Worm (Caenorhabditis elegans) whole organism, late embryonic: ENCODE data around the gene prp-3.

Experiments used
- C08G9.2 ChIP-seq: sonication (generic microtip); optimal IDR thresholded peaks from 2 replicates; lab custom pipeline; 2016; ENCODE audit warnings: mild to moderate bottlenecking, missing genetic modification characterization, moderate library complexity, missing compliant biosample characterization
- K02D7.2 ChIP-seq: sonication (generic microtip); optimal IDR thresholded peaks from 2 replicates; lab custom pipeline; 2017; ENCODE audit warnings: mild to moderate bottlenecking, missing genetic modification characterization, missing compliant biosample characterization
- K09A11.1 ChIP-seq: sonication (generic microtip); optimal IDR thresholded peaks from 2 replicates; lab custom pipeline; 2017; ENCODE audit warnings: antibody characterized with exemption, mild to moderate bottlenecking, missing genetic modification characterization, missing compliant biosample characterization; ENCODE audit not compliant: insufficient read depth
- T23F11.4 ChIP-seq: fragments of 200-800 bp; sonication (Bioruptor generic); optimal IDR thresholded peaks from 2 replicates; lab custom pipeline; 2018; ENCODE audit warnings: mild to moderate bottlenecking, missing genetic modification characterization, missing compliant biosample characterization
- Y22D7AL.16 ChIP-seq: sonication (generic microtip); optimal IDR thresholded peaks from 2 replicates; lab custom pipeline; 2016; ENCODE audit warnings: missing genetic modification characterization, missing compliant biosample characterization
- ama-1 ChIP-seq: fragments of 150-350 bp; optimal IDR thresholded peaks from 2 replicates; lab custom pipeline; 2014
- ceh-19 ChIP-seq: fragments of 200-800 bp; sonication (Bioruptor generic); optimal IDR thresholded peaks from 2 replicates; lab custom pipeline; 2018; ENCODE audit warnings: mild to moderate bottlenecking, missing genetic modification characterization, missing compliant biosample characterization
- ceh-2 ChIP-seq: sonication (generic microtip); optimal IDR thresholded peaks from 2 replicates; lab custom pipeline; 2016; ENCODE audit warnings: missing genotype, missing genetic modification characterization, missing compliant biosample characterization
- ceh-30 ChIP-seq: fragments of 150-350 bp; optimal IDR thresholded peaks from 2 replicates; lab custom pipeline; 2014; ENCODE audit warnings: missing biosample characterization, missing genetic modification characterization
- ceh-45 ChIP-seq: fragments of 200-800 bp; sonication (Bioruptor generic); IDR thresholded peaks from 2 replicates; pipeline ENCODE4 v1.3.6; 2022; ENCODE audit warnings: missing genetic modification reagents, missing genetic modification characterization, missing compliant biosample characterization
- ceh-48 ChIP-seq: sonication (generic microtip); optimal IDR thresholded peaks from 2 replicates; lab custom pipeline; 2016; ENCODE audit warnings: missing genetic modification characterization, inconsistent platforms, missing compliant biosample characterization
- ceh-6 ChIP-seq: fragments of 200-800 bp; sonication (Bioruptor generic); optimal IDR thresholded peaks from 2 replicates; lab custom pipeline; 2018; ENCODE audit warnings: mild to moderate bottlenecking, missing genetic modification characterization, missing compliant biosample characterization
- dve-1 ChIP-seq: sonication (generic microtip); optimal IDR thresholded peaks from 2 replicates; lab custom pipeline; 2017; ENCODE audit warnings: antibody characterized with exemption, mild to moderate bottlenecking, missing genetic modification characterization, missing compliant biosample characterization
- elt-2 ChIP-seq: sonication (generic microtip); optimal IDR thresholded peaks from 2 replicates; lab custom pipeline; 2016; ENCODE audit warnings: missing genetic modification reagents, missing genetic modification characterization, missing compliant biosample characterization
- elt-4 ChIP-seq: sonication (generic microtip); optimal IDR thresholded peaks from 2 replicates; lab custom pipeline; 2016; ENCODE audit warnings: missing genetic modification characterization, missing compliant biosample characterization
- ets-4 ChIP-seq: sonication (generic microtip); optimal IDR thresholded peaks from 2 replicates; lab custom pipeline; 2016; ENCODE audit warnings: missing genetic modification characterization, missing compliant biosample characterization
- fkh-10 ChIP-seq: fragments of 150-350 bp; optimal IDR thresholded peaks from 2 replicates; lab custom pipeline; 2014; ENCODE audit warnings: missing biosample characterization, missing genetic modification reagents, missing genetic modification characterization
- hlh-13 ChIP-seq: fragments of 200-800 bp; sonication (Bioruptor generic); optimal IDR thresholded peaks from 2 replicates; lab custom pipeline; 2018; ENCODE audit warnings: mild to moderate bottlenecking, missing genetic modification characterization, missing compliant biosample characterization
- hlh-8 ChIP-seq: sonication (generic microtip); optimal IDR thresholded peaks from 2 replicates; lab custom pipeline; 2016; ENCODE audit warnings: missing genotype, missing genetic modification characterization, missing compliant biosample characterization
- lim-6 ChIP-seq: sonication (generic microtip); optimal IDR thresholded peaks from 2 replicates; lab custom pipeline; 2016; ENCODE audit warnings: missing genetic modification characterization, missing compliant biosample characterization
- lin-11 ChIP-seq: fragments of 200-800 bp; sonication (Bioruptor generic); optimal IDR thresholded peaks from 2 replicates; lab custom pipeline; 2018; ENCODE audit warnings: mild to moderate bottlenecking, missing genetic modification characterization, missing compliant biosample characterization
- madf-2 ChIP-seq: sonication (generic microtip); optimal IDR thresholded peaks from 2 replicates; lab custom pipeline; 2017; ENCODE audit warnings: missing genetic modification characterization, missing compliant biosample characterization
- nfya-1 ChIP-seq: sonication (generic microtip); optimal IDR thresholded peaks from 2 replicates; lab custom pipeline; 2017; ENCODE audit warnings: missing genetic modification characterization, mild to moderate bottlenecking, missing compliant biosample characterization, antibody characterized with exemption, moderate library complexity
- nhr-232 ChIP-seq: sonication (generic microtip); optimal IDR thresholded peaks from 2 replicates; lab custom pipeline; 2016; ENCODE audit warnings: missing genetic modification characterization, missing compliant biosample characterization
- npax-4 ChIP-seq: sonication (generic microtip); optimal IDR thresholded peaks from 2 replicates; lab custom pipeline; 2016; ENCODE audit warnings: missing genetic modification characterization, missing compliant biosample characterization
- pag-3 ChIP-seq: sonication (generic microtip); optimal IDR thresholded peaks from 2 replicates; lab custom pipeline; 2016; ENCODE audit warnings: missing compliant biosample characterization, missing genetic modification characterization, borderline replicate concordance
- pat-9 ChIP-seq: fragments of 200-800 bp; sonication (Bioruptor generic); optimal IDR thresholded peaks from 2 replicates; lab custom pipeline; 2018; ENCODE audit warnings: mild to moderate bottlenecking, missing genetic modification characterization, moderate library complexity, missing compliant biosample characterization
- pax-1 ChIP-seq: fragments of 150-350 bp; optimal IDR thresholded peaks from 2 replicates; lab custom pipeline; 2014; ENCODE audit warnings: missing biosample characterization, missing genetic modification characterization
- pha-2 ChIP-seq: sonication (generic microtip); optimal IDR thresholded peaks from 2 replicates; lab custom pipeline; 2017; ENCODE audit warnings: mild to moderate bottlenecking, missing genetic modification characterization, missing compliant biosample characterization
- pha-4 ChIP-seq: fragments of 150-350 bp; optimal IDR thresholded peaks from 2 replicates; lab custom pipeline; 2018; ENCODE audit warnings: missing biosample characterization, missing genetic modification reagents, missing genetic modification characterization
- pqm-1 ChIP-seq: sonication (generic microtip); optimal IDR thresholded peaks from 2 replicates; lab custom pipeline; 2016; ENCODE audit warnings: missing genetic modification characterization, missing compliant biosample characterization
- sdc-2 ChIP-seq: sonication (generic microtip); optimal IDR thresholded peaks from 2 replicates; lab custom pipeline; 2016; ENCODE audit warnings: missing genotype, missing genetic modification characterization, missing compliant biosample characterization
- syd-9 ChIP-seq: sonication (generic microtip); optimal IDR thresholded peaks from 2 replicates; lab custom pipeline; 2016; ENCODE audit warnings: mild to moderate bottlenecking, missing genetic modification characterization, moderate library complexity, missing compliant biosample characterization
- unc-42 ChIP-seq: sonication (generic microtip); optimal IDR thresholded peaks from 2 replicates; lab custom pipeline; 2016; ENCODE audit warnings: missing genotype, missing genetic modification characterization, missing compliant biosample characterization
- unc-86 ChIP-seq: sonication (generic microtip); optimal IDR thresholded peaks from 2 replicates; lab custom pipeline; 2016; ENCODE audit warnings: missing genetic modification characterization, missing compliant biosample characterization
- zip-5 ChIP-seq: sonication (generic microtip); optimal IDR thresholded peaks from 2 replicates; lab custom pipeline; 2016; ENCODE audit warnings: missing genetic modification characterization, missing compliant biosample characterization
- ztf-16 ChIP-seq: sonication (generic microtip); optimal IDR thresholded peaks from 2 replicates; lab custom pipeline; 2017; ENCODE audit warnings: missing genetic modification characterization, missing compliant biosample characterization

prp-3 gene

DNA sequence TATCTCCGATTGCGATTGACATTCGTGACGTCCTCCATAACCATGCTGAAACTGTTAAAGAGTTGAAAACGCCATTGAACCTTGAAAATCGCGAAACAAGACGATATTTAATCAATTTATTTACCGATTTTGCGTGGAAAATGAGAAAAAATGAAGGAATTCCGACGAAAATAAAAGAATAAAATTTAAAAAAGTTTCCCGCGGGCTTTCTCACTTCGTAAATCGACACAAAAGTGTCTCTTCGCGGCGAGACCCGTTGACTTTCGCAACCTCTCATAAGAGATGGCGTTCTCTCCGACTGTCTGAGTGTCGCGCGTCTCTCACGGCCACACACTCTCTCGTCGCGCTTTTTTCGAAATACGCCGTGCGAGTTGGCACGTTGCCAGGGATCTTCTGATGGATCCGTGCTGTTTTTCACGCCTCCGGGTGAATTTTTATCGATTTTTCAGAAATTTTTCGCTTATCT, 20.6 kb downstream of the prp-3 start, which contains the start of gene hat-1 (continued):
- TF ChIP-seq pqm-1 (tag; lab: Kevin White, UChicago) (no peak), nfya-1 (peak; percentile 80), lin-11 (no peak), K09A11.1 (tag; lab: Kevin White, UChicago) (no peak), unc-86 (tag; lab: Kevin White, UChicago) (no peak), nhr-232 (no peak), pax-1 (tag; lab: Kevin White, UChicago) (peak; percentile 75), T23F11.4 (no peak), ceh-48 (tag; lab: Kevin White, UChicago) (no peak), ets-4 (tag; lab: Kevin White, UChicago) (peak; percentile 8), K02D7.2 (no peak), ama-1 (no peak), Y22D7AL.16 (tag; lab: Kevin White, UChicago) (peak; percentile 36), npax-4 (tag; lab: Kevin White, UChicago) (no peak), syd-9 (no peak), madf-2 (tag; lab: Kevin White, UChicago) (no peak), hlh-8 (tag; lab: Kevin White, UChicago) (no peak), ztf-16 (tag; lab: Kevin White, UChicago) (no peak), pha-2 (tag; lab: Kevin White, UChicago) (no peak), ceh-45 (GFP tag; lab: Robert Waterston, UW) (no peak), pha-4 (no peak), hlh-13 (GFP tag; lab: Kevin White, UChicago) (no peak), sdc-2 (tag; lab: Kevin White, UChicago) (no peak), elt-4 (no peak), ceh-19 (GFP tag; lab: Kevin White, UChicago) (no peak), pat-9 (tag; lab: Kevin White, UChicago) (no peak), elt-2 (tag; lab: Kevin White, UChicago) (no peak), dve-1 (tag; lab: Kevin White, UChicago) (peak; percentile 66), ceh-2 (tag; lab: Kevin White, UChicago) (no peak), pag-3 (tag; lab: Kevin White, UChicago) (no peak)

DNA sequence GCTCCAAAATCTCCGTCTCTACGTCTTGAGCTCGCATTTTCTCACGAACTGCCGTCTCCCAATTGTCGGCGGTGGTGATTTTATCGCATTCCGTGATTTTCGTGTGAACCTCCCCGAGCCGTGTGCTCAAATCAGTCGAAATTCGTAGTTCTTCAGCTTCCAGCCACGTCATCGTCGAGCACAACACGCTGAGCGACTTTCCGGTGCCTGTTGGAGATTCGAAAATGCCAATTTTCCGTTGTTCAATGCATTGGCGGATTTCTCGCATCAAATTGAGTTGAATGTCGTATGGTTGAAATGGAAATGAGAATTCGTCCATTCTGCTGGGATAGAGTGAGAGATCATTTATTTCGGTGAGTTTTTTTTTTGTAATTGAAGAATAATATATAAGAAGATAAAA, 22.9 kb downstream of the prp-3 start, which contains the start of the genes M03C11.3 and chl-1:
M03C11.3 (plus strand) TSS at position 153 of the 400 bp plus-strand sequence.
chl-1 (minus strand) TSS at position 323 of the 400 bp plus-strand sequence.
- TF ChIP-seq zip-5 (tag; lab: Kevin White, UChicago), result no peak
- no peak for TF ChIP-seq fkh-10 (GFP tag; lab: Kevin White, UChicago)
- no peak for TF ChIP-seq elt-2 (tag; lab: Kevin White, UChicago)
- TF ChIP-seq lim-6 (tag; lab: Kevin White, UChicago), result no peak
- TF ChIP-seq pha-4, result no peak
- no peak for TF ChIP-seq syd-9
- no peak for TF ChIP-seq ceh-6 (GFP tag; lab: Kevin White, UChicago)
- no peak for TF ChIP-seq pqm-1 (tag; lab: Kevin White, UChicago)

DNA sequence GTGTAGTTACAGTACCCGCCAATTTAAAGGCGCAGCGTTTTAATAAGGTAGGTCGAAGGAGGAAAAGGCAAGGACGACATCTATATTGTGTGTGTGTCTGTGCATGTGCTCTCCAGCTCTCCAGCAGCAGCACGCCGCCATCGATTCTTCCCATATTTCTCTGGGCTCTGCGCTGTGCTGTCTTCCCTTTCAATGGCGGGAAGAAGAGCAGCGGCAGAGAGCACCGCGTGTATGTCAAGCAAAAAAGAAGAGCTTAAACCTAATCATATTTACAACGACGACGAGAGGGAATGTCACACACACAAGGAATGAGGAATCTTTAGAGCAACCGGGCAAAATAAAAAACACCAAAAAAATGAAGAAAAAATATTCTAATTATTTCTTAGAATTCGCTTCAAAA, 28.9 kb downstream of the prp-3 start:
- no peak for TF ChIP-seq ceh-30
- TF ChIP-seq ceh-48 (tag; lab: Kevin White, UChicago), result peak; percentile 72
- no peak for TF ChIP-seq hlh-8 (tag; lab: Kevin White, UChicago)
- no peak for TF ChIP-seq C08G9.2
- TF ChIP-seq unc-42 (tag; lab: Kevin White, UChicago), result peak; percentile 92
- TF ChIP-seq, all 69 proteins: peak for 2
